Worm (Caenorhabditis elegans) whole organism, L2 larva: Measurements from ENCODE around the gene W03D2.9.

Experiments
- C34F6.9 ChIP-seq: fragments of 150-350 bp; optimal IDR thresholded peaks from 2 replicates; lab custom pipeline; 2014; ENCODE audit warnings: missing biosample characterization, missing genetic modification characterization
- F13H6.1 ChIP-seq: sonication (generic microtip); optimal IDR thresholded peaks from 2 replicates; lab custom pipeline; 2016; ENCODE audit warnings: missing genetic modification characterization, missing compliant biosample characterization
- R02D3.7 ChIP-seq: fragments of 150-350 bp; optimal IDR thresholded peaks from 2 replicates; lab custom pipeline; 2014; ENCODE audit warnings: missing biosample characterization, missing genetic modification characterization
- ZK546.5 ChIP-seq: sonication (generic microtip); optimal IDR thresholded peaks from 2 replicates; lab custom pipeline; 2017; ENCODE audit warnings: missing biosample characterization, missing genetic modification characterization
- aly-2 ChIP-seq: fragments of 150-350 bp; optimal IDR thresholded peaks from 2 replicates; lab custom pipeline; 2014; ENCODE audit warnings: missing biosample characterization, missing genetic modification characterization
- blmp-1 ChIP-seq: sonication (generic microtip); optimal IDR thresholded peaks from 2 replicates; lab custom pipeline; 2017; ENCODE audit warnings: missing genetic modification characterization, mild to moderate bottlenecking, missing compliant biosample characterization, antibody characterized with exemption, moderate library complexity; ENCODE audit not compliant: insufficient read depth
- ceh-16 ChIP-seq: fragments of 150-350 bp; optimal IDR thresholded peaks from 2 replicates; lab custom pipeline; 2014; ENCODE audit warnings: missing biosample characterization, missing genetic modification characterization
- ceh-82 ChIP-seq: fragments of 150-350 bp; optimal IDR thresholded peaks from 2 replicates; lab custom pipeline; 2014; ENCODE audit warnings: missing biosample characterization, missing genetic modification characterization
- crh-2 ChIP-seq: sonication (generic microtip); optimal IDR thresholded peaks from 2 replicates; lab custom pipeline; 2017; ENCODE audit warnings: missing biosample characterization, missing genetic modification characterization
- dmd-4 ChIP-seq: sonication (generic microtip); optimal IDR thresholded peaks from 2 replicates; lab custom pipeline; 2017; ENCODE audit warnings: missing biosample characterization, missing genetic modification characterization
- egl-27 ChIP-seq: sonication (generic microtip); optimal IDR thresholded peaks from 3 replicates; lab custom pipeline; 2017; ENCODE audit warnings: missing biosample characterization, missing genetic modification reagents, missing genetic modification characterization
- elt-1 ChIP-seq: fragments of 150-350 bp; optimal IDR thresholded peaks from 2 replicates; lab custom pipeline; 2014; ENCODE audit warnings: missing biosample characterization, missing genetic modification characterization
- elt-3 ChIP-seq: sonication (generic microtip); optimal IDR thresholded peaks from 2 replicates; lab custom pipeline; 2017; ENCODE audit warnings: missing biosample characterization, missing genetic modification characterization
- fos-1 ChIP-seq: fragments of 150-350 bp; optimal IDR thresholded peaks from 2 replicates; lab custom pipeline; 2014; ENCODE audit warnings: missing biosample characterization, missing genetic modification characterization
- lin-11 ChIP-seq: fragments of 150-350 bp; sonication (generic microtip); optimal IDR thresholded peaks from 2 replicates; lab custom pipeline; 2014; ENCODE audit warnings: missing biosample characterization, missing genetic modification characterization, inconsistent platforms, mixed read lengths
- lin-13 ChIP-seq: fragments of 150-350 bp; optimal IDR thresholded peaks from 2 replicates; lab custom pipeline; 2014; ENCODE audit warnings: missing biosample characterization, missing genetic modification reagents, missing genetic modification characterization
- lin-39 ChIP-seq: fragments of 150-350 bp; optimal IDR thresholded peaks from 2 replicates; lab custom pipeline; 2014; ENCODE audit warnings: missing biosample characterization, missing genetic modification reagents, missing genetic modification characterization
- lsy-2 ChIP-seq, 2 experiments: fragments of 150-350 bp in 1 of 2; sonication (generic microtip) in 1 of 2; optimal IDR thresholded peaks; 2 replicates each; lab custom pipeline; 2014 to 2017; ENCODE audit warnings: missing biosample characterization in 2 of 2, missing genetic modification characterization in 2 of 2
- mab-5 ChIP-seq: fragments of 150-350 bp; optimal IDR thresholded peaks from 2 replicates; lab custom pipeline; 2014; ENCODE audit warnings: missing biosample characterization, missing genetic modification characterization
- mbf-1 ChIP-seq: sonication (generic microtip); optimal IDR thresholded peaks from 2 replicates; lab custom pipeline; 2017; ENCODE audit warnings: missing biosample characterization, missing genetic modification characterization
- mdl-1 ChIP-seq, 2 experiments: fragments of 150-350 bp in 1 of 2; sonication (generic microtip) in 1 of 2; optimal IDR thresholded peaks; 2 replicates each; lab custom pipeline; 2017; ENCODE audit warnings: missing biosample characterization in 2 of 2, missing genetic modification characterization in 2 of 2
- nhr-10 ChIP-seq: sonication (generic microtip); optimal IDR thresholded peaks from 2 replicates; lab custom pipeline; 2017; ENCODE audit warnings: missing biosample characterization, missing genetic modification characterization
- nhr-12 ChIP-seq: fragments of 150-350 bp; optimal IDR thresholded peaks from 2 replicates; lab custom pipeline; 2014; ENCODE audit warnings: missing biosample characterization, missing genetic modification characterization
- nhr-129 ChIP-seq: fragments of 150-350 bp; optimal IDR thresholded peaks from 2 replicates; lab custom pipeline; 2014; ENCODE audit warnings: missing biosample characterization, missing genetic modification characterization
- nhr-21 ChIP-seq: fragments of 150-350 bp; optimal IDR thresholded peaks from 2 replicates; lab custom pipeline; 2014; ENCODE audit warnings: missing biosample characterization, missing genetic modification characterization
- nhr-23 ChIP-seq: fragments of 150-350 bp; optimal IDR thresholded peaks from 2 replicates; lab custom pipeline; 2014; ENCODE audit warnings: missing biosample characterization, missing genetic modification reagents, missing genetic modification characterization
- nhr-237 ChIP-seq: fragments of 150-350 bp; optimal IDR thresholded peaks from 2 replicates; lab custom pipeline; 2014; ENCODE audit warnings: missing biosample characterization, missing genetic modification characterization
- sem-4 ChIP-seq: fragments of 150-350 bp; optimal IDR thresholded peaks from 2 replicates; lab custom pipeline; 2014; ENCODE audit warnings: missing biosample characterization, missing genetic modification reagents, missing genetic modification characterization
- skn-1 ChIP-seq: sonication (generic microtip); optimal IDR thresholded peaks from 2 replicates; lab custom pipeline; 2017; ENCODE audit warnings: missing biosample characterization, missing genetic modification characterization
- sma-9 ChIP-seq, 2 experiments: fragments of 150-350 bp in 1 of 2; sonication (generic microtip) in 1 of 2; optimal IDR thresholded peaks; 2 replicates each; lab custom pipeline; 2014 to 2016; ENCODE audit warnings: missing genetic modification characterization in 2 of 2, mild to moderate bottlenecking in 1 of 2, missing biosample characterization in 1 of 2, missing compliant biosample characterization in 1 of 2, missing genetic modification reagents in 1 of 2, moderate library complexity in 1 of 2
- unc-39 ChIP-seq: fragments of 150-350 bp; optimal IDR thresholded peaks from 2 replicates; lab custom pipeline; 2014; ENCODE audit warnings: missing biosample characterization, missing genetic modification characterization
- unc-55 ChIP-seq: fragments of 150-350 bp; sonication (generic microtip); optimal IDR thresholded peaks from 3 replicates; lab custom pipeline; 2014; ENCODE audit warnings: missing biosample characterization, missing genetic modification reagents, missing genetic modification characterization
- unc-62 ChIP-seq: fragments of 150-350 bp; optimal IDR thresholded peaks from 2 replicates; lab custom pipeline; 2014; ENCODE audit warnings: missing biosample characterization, missing genetic modification reagents, missing genetic modification characterization
- zag-1 ChIP-seq: fragments of 150-350 bp; optimal IDR thresholded peaks from 2 replicates; lab custom pipeline; 2014; ENCODE audit warnings: missing biosample characterization, missing genetic modification characterization
- ztf-1 ChIP-seq: fragments of 200-800 bp; sonication (Bioruptor generic); conservative IDR thresholded peaks from 2 replicates; pipeline ENCODE4 v1.3.6; 2022; ENCODE audit warnings: missing genetic modification characterization, missing compliant biosample characterization
- ztf-11 ChIP-seq: sonication (generic microtip); optimal IDR thresholded peaks from 2 replicates; lab custom pipeline; 2017; ENCODE audit warnings: missing biosample characterization, missing genetic modification characterization
- ztf-4 ChIP-seq: fragments of 150-350 bp; optimal IDR thresholded peaks from 2 replicates; lab custom pipeline; 2014; ENCODE audit warnings: missing biosample characterization, missing genetic modification characterization

Gene W03D2.9

ce11 chrIV:4115634-4116033 lies 41.1 kb upstream of the W03D2.9 start, which contains the start of the genes F49F1.4 and F49F1.2:
Gene F49F1.4 (minus strand): TSS chrIV:4115734.
Gene F49F1.2 (plus strand): TSS chrIV:4115943.
- no peak for TF ChIP-seq nhr-21
- no peak for TF ChIP-seq lin-39 (tag; lab: Kevin White, UChicago)
- no peak for TF ChIP-seq dmd-4 (tag; lab: Kevin White, UChicago)

- TF ChIP-seq ceh-16 (tag; lab: Kevin White, UChicago) (no peak), unc-39 (no peak), lin-11 (no peak), R02D3.7 (no peak), nhr-129 (no peak), elt-3 (tag; lab: Kevin White, UChicago) (no peak), unc-62 (GFP tag; lab: Kevin White, UChicago) (no peak), nhr-21 (no peak), sma-9 (GFP tag; optimal IDR thresholded peaks at IDR 0.05; lab: Kevin White, UChicago) (no peak), sma-9 (tag; optimal IDR thresholded peaks at IDR 0.05; lab: Kevin White, UChicago) (no peak)
These were observed 40.0 kb upstream of the W03D2.9 start, which contains the start of gene F49F1.15 for ce11 chrIV:4114526-4114925. Gene F49F1.15 (minus strand): TSS chrIV:4114626.

DNA sequence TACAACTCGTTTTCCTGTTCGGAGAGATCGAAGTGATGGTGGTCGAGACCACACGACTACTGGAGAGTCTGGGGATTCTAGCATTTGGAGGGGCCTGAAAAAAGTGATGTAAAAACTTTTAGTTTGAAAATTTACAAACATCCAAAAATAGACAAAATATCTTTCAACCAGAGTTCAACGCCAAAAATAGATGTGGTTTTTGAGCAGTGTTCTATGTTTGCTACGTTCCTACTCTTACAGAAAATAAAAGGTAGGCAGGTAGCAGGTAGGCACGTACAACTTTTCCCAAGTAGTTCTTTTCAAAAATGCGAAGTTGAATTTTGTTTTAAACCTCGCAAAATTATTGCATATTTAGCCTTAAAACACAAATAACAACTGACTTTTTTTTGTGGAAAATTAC lies 37.9 kb upstream of the W03D2.9 start, which contains the start of gene F49F1.14:
Gene F49F1.14 (minus strand): TSS at position 101 of the 400 bp plus-strand sequence.
- TF ChIP-seq fos-1 (tag; lab: Kevin White, UChicago) (no peak), sma-9 (GFP tag; optimal IDR thresholded peaks at IDR 0.05; lab: Kevin White, UChicago) (no peak), sma-9 (tag; optimal IDR thresholded peaks at IDR 0.05; lab: Kevin White, UChicago) (no peak), lin-13 (GFP tag; lab: Kevin White, UChicago) (no peak), zag-1 (tag; lab: Kevin White, UChicago) (no peak), lin-11 (no peak), ceh-16 (tag; lab: Kevin White, UChicago) (no peak), unc-39 (no peak), F13H6.1 (tag; lab: Kevin White, UChicago) (no peak), aly-2 (tag; lab: Kevin White, UChicago) (no peak), ztf-4 (tag; lab: Kevin White, UChicago) (no peak), unc-55 (GFP tag; lab: Kevin White, UChicago) (no peak), mbf-1 (tag; lab: Kevin White, UChicago) (no peak), nhr-12 (tag; lab: Kevin White, UChicago) (no peak), egl-27 (tag; lab: Kevin White, UChicago) (no peak), nhr-10 (tag; lab: Kevin White, UChicago) (no peak), nhr-23 (tag; lab: Kevin White, UChicago) (no peak)

- TF ChIP-seq ztf-11 (tag; lab: Kevin White, UChicago), result no peak
- no peak for TF ChIP-seq skn-1
- no peak for TF ChIP-seq sma-9 (GFP tag; optimal IDR thresholded peaks at IDR 0.05; lab: Kevin White, UChicago)
- TF ChIP-seq sma-9 (tag; optimal IDR thresholded peaks at IDR 0.05; lab: Kevin White, UChicago), result no peak
- TF ChIP-seq ztf-1, result no peak
- no peak for TF ChIP-seq sem-4 (tag; lab: Kevin White, UChicago)
- no peak for TF ChIP-seq mab-5 (tag; lab: Kevin White, UChicago)
- TF ChIP-seq ceh-82 (tag; lab: Kevin White, UChicago), result no peak
- TF ChIP-seq unc-62 (GFP tag; lab: Kevin White, UChicago), result no peak
- no peak for TF ChIP-seq dmd-4 (tag; lab: Kevin White, UChicago)
- TF ChIP-seq fos-1 (tag; lab: Kevin White, UChicago), result no peak
- no peak for TF ChIP-seq nhr-23 (tag; lab: Kevin White, UChicago)
- no peak for TF ChIP-seq crh-2 (tag; lab: Kevin White, UChicago)
- TF ChIP-seq elt-1 (tag; lab: Kevin White, UChicago), result no peak
- no peak for TF ChIP-seq nhr-10 (tag; lab: Kevin White, UChicago)
- no peak for TF ChIP-seq egl-27 (tag; lab: Kevin White, UChicago)
- TF ChIP-seq mdl-1 (tag; optimal IDR thresholded peaks at IDR 0.05; lab: Kevin White, UChicago), result no peak
- no peak for TF ChIP-seq C34F6.9 (tag; lab: Kevin White, UChicago)
- TF ChIP-seq ZK546.5 (tag; lab: Kevin White, UChicago), result no peak
- TF ChIP-seq, all 48 proteins: peak for 0
These were observed 34.3 kb upstream of the W03D2.9 start, which contains the start of gene C35B1.7 for ce11 chrIV:4108767-4109166. Gene C35B1.7 (plus strand): TSS chrIV:4109067.

DNA sequence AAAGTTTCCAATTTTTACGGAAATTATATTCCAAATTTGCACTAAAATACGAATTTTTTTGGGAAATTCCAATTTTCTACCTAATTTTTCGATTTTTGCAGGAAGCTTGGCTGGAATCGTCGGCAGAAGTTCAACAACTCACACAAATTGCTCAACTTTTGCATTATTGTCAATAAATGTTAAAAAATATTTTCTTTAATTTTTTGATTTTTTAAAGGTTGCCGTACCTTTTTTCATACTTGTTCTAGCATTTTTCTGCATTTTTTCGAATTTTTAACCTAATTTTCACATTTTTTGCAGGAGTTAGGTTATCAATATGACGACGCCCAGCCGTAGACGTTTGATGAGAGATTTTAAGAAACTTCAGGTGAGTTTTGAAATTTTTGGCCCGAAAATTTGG lies 28.2 kb upstream of the W03D2.9 start, which contains the start of gene ubc-1:
Gene ubc-1 (plus strand): TSS at position 301 of the 400 bp plus-strand sequence.
- TF ChIP-seq lsy-2 (tag; optimal IDR thresholded peaks at IDR 0.05; lab: Kevin White, UChicago) (no peak), unc-39 (no peak), C34F6.9 (tag; lab: Kevin White, UChicago) (no peak), lin-39 (tag; lab: Kevin White, UChicago) (no peak), R02D3.7 (no peak), nhr-237 (tag; lab: Kevin White, UChicago) (no peak), ztf-1 (no peak), ceh-16 (tag; lab: Kevin White, UChicago) (no peak), unc-62 (GFP tag; lab: Kevin White, UChicago) (no peak), blmp-1 (tag; lab: Kevin White, UChicago) (no peak), zag-1 (tag; lab: Kevin White, UChicago) (no peak), skn-1 (no peak)
